Fruit fly (Drosophila melanogaster) whole organism: ENCODE results near the gene CG9662.

Source experiments
- CG8478 ChIP-seq: fragments of >200 bp; optimal IDR thresholded peaks from 2 replicates; lab custom pipeline; 2018; ENCODE audit warnings: inconsistent platforms
- Dll ChIP-seq: fragments of >200 bp; optimal IDR thresholded peaks from 2 replicates; lab custom pipeline; 2017
- pan ChIP-seq: fragments of >200 bp; optimal IDR thresholded peaks from 2 replicates; lab custom pipeline; 2017
- psq ChIP-seq: fragments of >200 bp; optimal IDR thresholded peaks from 2 replicates; lab custom pipeline; 2017
- usp ChIP-seq: fragments of >200 bp; optimal IDR thresholded peaks from 2 replicates; lab custom pipeline; 2017; ENCODE audit warnings: missing biosample characterization, missing genetic modification characterization, mixed read lengths

DNA sequence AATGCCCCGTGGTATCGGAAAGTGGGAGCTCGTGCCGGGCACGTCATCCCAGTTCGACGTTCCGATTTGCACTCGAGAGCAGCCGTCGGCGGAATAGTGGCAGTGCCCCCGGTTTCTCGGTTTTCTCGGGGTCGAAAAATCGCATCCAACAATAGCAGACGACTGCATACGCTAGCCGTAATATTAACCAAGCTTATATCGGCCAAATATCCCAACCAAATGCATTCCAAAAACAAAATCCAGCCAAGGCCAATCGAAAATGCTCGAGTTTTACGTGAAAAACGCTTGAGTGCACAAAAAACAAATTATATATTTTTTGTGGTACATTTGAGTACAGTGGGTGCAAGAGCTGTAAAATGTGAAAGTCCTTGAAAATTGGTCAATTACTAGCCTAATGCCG, 5.2 kb downstream of the CG9662 start:
- TF ChIP-seq Dll: no peak
- no peak for TF ChIP-seq psq
- no peak for TF ChIP-seq usp (GFP tag; lab: Kevin White, UChicago)
- no peak for TF ChIP-seq CG8478 (lab: Kevin White, UChicago)
- TF ChIP-seq pan (lab: Kevin White, UChicago): no peak
